Fruit fly (Drosophila melanogaster) whole organism, embryonic: ENCODE measurements around the gene sing.
A peak's percentile ranks its signal among the peaks of the same experiment; 100 is the strongest.

Experiments
- ATbp ChIP-seq: fragments of 200-800 bp; sonication (Bioruptor generic); optimal IDR thresholded peaks from 2 replicates; lab custom pipeline; 2017; ENCODE audit warnings: missing biosample characterization, mild to moderate bottlenecking, missing genetic modification characterization, missing genetic modification reagents
- Bgb ChIP-seq: fragments of 200-800 bp; sonication (Bioruptor generic); IDR thresholded peaks from 2 replicates; pipeline ENCODE4 v1.3.6; 2022; ENCODE audit warnings: missing biosample characterization, missing genetic modification characterization; ENCODE audit not compliant: partially characterized antibody
- CG10366 ChIP-seq: fragments of 200-800 bp; sonication (Bioruptor generic); IDR thresholded peaks from 2 replicates; pipeline ENCODE4 v1.3.6; 2022; ENCODE audit warnings: missing biosample characterization, missing genetic modification characterization
- CG10959 ChIP-seq: fragments of 200-800 bp; sonication (Bioruptor generic); IDR thresholded peaks from 2 replicates; pipeline ENCODE4 v1.3.6; 2022; ENCODE audit warnings: missing biosample characterization, missing genetic modification characterization
- CG11560 ChIP-seq: fragments of 200-800 bp; sonication (Bioruptor generic); IDR thresholded peaks from 3 replicates; pipeline ENCODE4 v1.3.6; 2022; ENCODE audit warnings: missing biosample characterization, missing genetic modification characterization
- CG12155 ChIP-seq: fragments of 200-800 bp; sonication (Bioruptor generic); optimal IDR thresholded peaks from 3 replicates; lab custom pipeline; 2016; ENCODE audit warnings: missing biosample characterization, missing genetic modification characterization
- CG13123 ChIP-seq: fragments of 200-800 bp; sonication (Bioruptor generic); optimal IDR thresholded peaks from 2 replicates; lab custom pipeline; 2016; ENCODE audit warnings: missing biosample characterization, missing genetic modification characterization
- CG18619 ChIP-seq: fragments of 200-800 bp; sonication (Bioruptor generic); optimal IDR thresholded peaks from 3 replicates; lab custom pipeline; 2017; ENCODE audit warnings: missing biosample characterization, mild to moderate bottlenecking, missing genetic modification characterization
- CG30403 ChIP-seq: fragments of 200-800 bp; sonication (Bioruptor generic); optimal IDR thresholded peaks from 3 replicates; lab custom pipeline; 2016; ENCODE audit warnings: missing biosample characterization, missing genetic modification characterization
- CG33213 ChIP-seq: fragments of 200-800 bp; sonication (Bioruptor generic); optimal IDR thresholded peaks from 3 replicates; lab custom pipeline; 2016; ENCODE audit warnings: missing biosample characterization, missing genetic modification characterization
- CG6765 ChIP-seq: fragments of 200-800 bp; sonication (Bioruptor generic); optimal IDR thresholded peaks from 3 replicates; lab custom pipeline; 2017; ENCODE audit warnings: missing biosample characterization, mild to moderate bottlenecking, missing genetic modification characterization
- CG6791 ChIP-seq: fragments of 200-800 bp; sonication (Bioruptor generic); IDR thresholded peaks from 3 replicates; pipeline ENCODE4 v1.3.6; 2022; ENCODE audit warnings: missing biosample characterization, missing genetic modification characterization; ENCODE audit not compliant: partially characterized antibody
- CG7963 ChIP-seq: fragments of 200-800 bp; sonication (Bioruptor generic); IDR thresholded peaks from 3 replicates; pipeline ENCODE4 v1.3.6; 2022; ENCODE audit warnings: missing biosample characterization, missing genetic modification characterization; ENCODE audit not compliant: partially characterized antibody
- CG8281 ChIP-seq: fragments of 200-800 bp; sonication (Bioruptor generic); optimal IDR thresholded peaks from 2 replicates; lab custom pipeline; 2018; ENCODE audit warnings: missing biosample characterization, mild to moderate bottlenecking, missing genetic modification characterization, moderate library complexity
- Camta ChIP-seq: fragments of 200-800 bp; sonication (Bioruptor generic); optimal IDR thresholded peaks from 2 replicates; lab custom pipeline; 2016; ENCODE audit warnings: missing biosample characterization, missing genetic modification characterization
- D19A ChIP-seq: fragments of 200-800 bp; optimal IDR thresholded peaks from 3 replicates; lab custom pipeline; 2019; ENCODE audit warnings: missing biosample characterization, mild to moderate bottlenecking, missing genetic modification characterization, moderate library complexity
- Dref ChIP-seq: fragments of 200-800 bp; sonication (Bioruptor generic); IDR thresholded peaks from 2 replicates; pipeline ENCODE4 v1.3.6; 2022; ENCODE audit warnings: missing biosample characterization, missing genetic modification characterization
- Drgx ChIP-seq: fragments of 200-800 bp; sonication (Bioruptor generic); IDR thresholded peaks from 2 replicates; pipeline ENCODE4 v1.3.6; 2022; ENCODE audit warnings: missing biosample characterization, missing genetic modification characterization
- E2f2 ChIP-seq: fragments of 200-800 bp; sonication (Bioruptor generic); IDR thresholded peaks from 2 replicates; pipeline ENCODE4 v1.3.6; 2022; ENCODE audit warnings: missing biosample characterization, missing genetic modification characterization
- Elba2 ChIP-seq: fragments of 200-800 bp; sonication (Bioruptor generic); optimal IDR thresholded peaks from 3 replicates; lab custom pipeline; 2016; ENCODE audit warnings: missing biosample characterization, missing genetic modification characterization
- Lpt ChIP-seq: fragments of >200 bp; optimal IDR thresholded peaks from 2 replicates; lab custom pipeline; 2018; ENCODE audit warnings: missing biosample characterization, missing genetic modification characterization
- MESR4 ChIP-seq: fragments of 200-800 bp; sonication (Bioruptor generic); optimal IDR thresholded peaks from 2 replicates; lab custom pipeline; 2018; ENCODE audit warnings: missing biosample characterization, mild to moderate bottlenecking, missing genetic modification characterization, moderate library complexity
- MTF-1 ChIP-seq: fragments of 200-800 bp; sonication (Bioruptor generic); optimal IDR thresholded peaks from 2 replicates; lab custom pipeline; 2018; ENCODE audit warnings: missing biosample characterization, mild to moderate bottlenecking, missing genetic modification characterization, borderline replicate concordance
- Optix ChIP-seq: fragments of 200-800 bp; sonication (Bioruptor generic); IDR thresholded peaks from 3 replicates; pipeline ENCODE4 v1.3.6; 2022; ENCODE audit warnings: missing biosample characterization, missing genetic modification characterization
- Scr ChIP-seq: fragments of 200-800 bp; sonication (Bioruptor generic); IDR thresholded peaks from 2 replicates; pipeline ENCODE4 v1.3.6; 2022; ENCODE audit warnings: missing biosample characterization, missing genetic modification characterization; ENCODE audit not compliant: partially characterized antibody
- Sin3A ChIP-seq: fragments of >200 bp; optimal IDR thresholded peaks from 2 replicates; lab custom pipeline; 2018
- TFAM ChIP-seq: fragments of 200-800 bp; sonication (Bioruptor generic); optimal IDR thresholded peaks from 2 replicates; lab custom pipeline; 2017; ENCODE audit warnings: missing biosample characterization, missing genetic modification characterization, inconsistent platforms
- abd-A ChIP-seq: fragments of 200-800 bp; sonication (Bioruptor generic); optimal IDR thresholded peaks from 3 replicates; lab custom pipeline; 2019; ENCODE audit warnings: missing biosample characterization, mild to moderate bottlenecking, missing genetic modification characterization, moderate library complexity
- dm ChIP-seq: fragments of 200-800 bp; sonication (Bioruptor generic); optimal IDR thresholded peaks from 3 replicates; lab custom pipeline; 2016; ENCODE audit warnings: missing biosample characterization, missing genetic modification characterization
- ewg ChIP-seq: fragments of 200-800 bp; sonication (Bioruptor generic); optimal IDR thresholded peaks from 3 replicates; lab custom pipeline; 2017; ENCODE audit warnings: mild to moderate bottlenecking, missing biosample characterization, missing genetic modification reagents, missing genetic modification characterization
- fd64A ChIP-seq: fragments of 200-800 bp; sonication (Bioruptor generic); optimal IDR thresholded peaks from 3 replicates; lab custom pipeline; 2018; ENCODE audit warnings: missing biosample characterization, mild to moderate bottlenecking, missing genetic modification characterization
- ftz-f1 ChIP-seq: fragments of 200-800 bp; sonication (Bioruptor generic); optimal IDR thresholded peaks from 2 replicates; lab custom pipeline; 2016; ENCODE audit warnings: missing biosample characterization, missing genetic modification characterization
- gsb ChIP-seq: fragments of 200-800 bp; sonication (Bioruptor generic); IDR thresholded peaks from 2 replicates; pipeline ENCODE4 v1.3.6; 2022; ENCODE audit warnings: missing biosample characterization, missing genetic modification characterization
- ham ChIP-seq: fragments of 200-800 bp; sonication (Bioruptor generic); IDR thresholded peaks from 2 replicates; pipeline ENCODE4 v1.3.6; 2022; ENCODE audit warnings: missing biosample characterization, missing genetic modification characterization
- hth ChIP-seq: fragments of >200 bp; optimal IDR thresholded peaks from 2 replicates; lab custom pipeline; 2017; ENCODE audit warnings: inconsistent platforms
- jumu ChIP-seq: fragments of 200-800 bp; sonication (Bioruptor generic); optimal IDR thresholded peaks from 3 replicates; lab custom pipeline; 2016; ENCODE audit warnings: missing biosample characterization, missing genetic modification characterization
- mirr ChIP-seq: fragments of 200-800 bp; sonication (Bioruptor generic); optimal IDR thresholded peaks from 3 replicates; lab custom pipeline; 2018; ENCODE audit warnings: missing biosample characterization, mild to moderate bottlenecking, missing genetic modification characterization
- nerfin-1 ChIP-seq: fragments of 200-800 bp; sonication (Bioruptor generic); optimal IDR thresholded peaks from 3 replicates; lab custom pipeline; 2019; ENCODE audit warnings: missing biosample characterization, mild to moderate bottlenecking, missing genetic modification characterization, moderate library complexity
- nom ChIP-seq: fragments of 200-800 bp; sonication (Bioruptor generic); optimal IDR thresholded peaks from 2 replicates; lab custom pipeline; 2017; ENCODE audit warnings: missing biosample characterization, missing genetic modification characterization, mild to moderate bottlenecking, moderate library complexity, missing genetic modification reagents
- oc ChIP-seq: fragments of 200-800 bp; sonication (Bioruptor generic); optimal IDR thresholded peaks from 2 replicates; lab custom pipeline; 2018; ENCODE audit warnings: missing biosample characterization, mild to moderate bottlenecking, missing genetic modification characterization, moderate library complexity
- org-1 ChIP-seq: fragments of 200-800 bp; sonication (Bioruptor generic); optimal IDR thresholded peaks from 2 replicates; lab custom pipeline; 2017; ENCODE audit warnings: missing biosample characterization, missing genetic modification characterization
- peb ChIP-seq: fragments of 200-800 bp; sonication (Bioruptor generic); IDR thresholded peaks from 2 replicates; pipeline ENCODE4 v1.3.6; 2022; ENCODE audit warnings: missing biosample characterization, missing genetic modification characterization
- pho ChIP-seq: fragments of 200-800 bp; sonication (Bioruptor generic); optimal IDR thresholded peaks from 2 replicates; lab custom pipeline; 2016; ENCODE audit warnings: missing biosample characterization, missing genetic modification characterization
- pnt ChIP-seq: fragments of 200-800 bp; sonication (Bioruptor generic); optimal IDR thresholded peaks from 3 replicates; lab custom pipeline; 2016; ENCODE audit warnings: missing biosample characterization, missing genetic modification characterization
- run ChIP-seq: fragments of 200-800 bp; sonication (Bioruptor generic); optimal IDR thresholded peaks from 3 replicates; lab custom pipeline; 2018; ENCODE audit warnings: missing biosample characterization, mild to moderate bottlenecking, missing genetic modification characterization
- seq ChIP-seq: fragments of 200-800 bp; sonication (Bioruptor generic); IDR thresholded peaks from 2 replicates; pipeline ENCODE4 v1.3.6; 2022; ENCODE audit warnings: missing biosample characterization, missing genetic modification characterization
- slou ChIP-seq: fragments of 200-800 bp; sonication (Bioruptor generic); optimal IDR thresholded peaks from 3 replicates; lab custom pipeline; 2016; ENCODE audit warnings: missing biosample characterization, missing genetic modification characterization
- stwl ChIP-seq: fragments of 200-800 bp; sonication (Bioruptor generic); optimal IDR thresholded peaks from 3 replicates; lab custom pipeline; 2018; ENCODE audit warnings: missing biosample characterization, mild to moderate bottlenecking, missing genetic modification characterization, moderate library complexity
- tup ChIP-seq: fragments of 200-800 bp; sonication (Bioruptor generic); optimal IDR thresholded peaks from 2 replicates; lab custom pipeline; 2016; ENCODE audit warnings: missing biosample characterization, mild to moderate bottlenecking, missing genetic modification characterization, moderate library complexity

sing gene

dm6 chrX:16637594-16638485 lies 41.3 kb upstream of the sing start, which contains the start of gene RpS19a (continued):
- TF ChIP-seq ftz-f1 (GFP tag; lab: Kevin White, UChicago): no peak
- peak; percentile 57; the same call in 1 of the 2 replicates for TF ChIP-seq ham
- no peak for TF ChIP-seq oc
- TF ChIP-seq hth (lab: Kevin White, UChicago): no peak
- TF ChIP-seq Drgx: no peak; the same call in none of the 2 replicates
- no peak for TF ChIP-seq pnt (GFP tag; lab: Kevin White, UChicago)
- peak; percentile 66 for TF ChIP-seq CG10959 (GFP tag; lab: Robert Waterston, UW)
- TF ChIP-seq CG6765 (GFP tag; lab: Kevin White, UChicago): peak; percentile 89
- TF ChIP-seq MESR4 (GFP tag; lab: Kevin White, UChicago): peak; percentile 98
- peak; percentile 66; the same call in 2 of the 3 replicates for TF ChIP-seq Optix (GFP tag; lab: Robert Waterston, UW)
- TF ChIP-seq Bgb (GFP tag; lab: Robert Waterston, UW): peak; percentile 12
- no peak for TF ChIP-seq Elba2 (GFP tag; lab: Kevin White, UChicago)
- peak; percentile 87 for TF ChIP-seq fd64A
- TF ChIP-seq CG30403 (GFP tag; lab: Kevin White, UChicago): peak; percentile 50
- TF ChIP-seq jumu (GFP tag; lab: Kevin White, UChicago): no peak
- TF ChIP-seq Dref: peak; percentile 75
- peak; percentile 41 for TF ChIP-seq Camta (GFP tag; lab: Kevin White, UChicago)
- no peak; the same call in 1 of the 3 replicates for TF ChIP-seq CG6791 (GFP tag; lab: Robert Waterston, UW)
- TF ChIP-seq ewg (GFP tag; lab: Kevin White, UChicago): peak; percentile 54
- no peak for TF ChIP-seq abd-A (tag; lab: Kevin White, UChicago)
- no peak for TF ChIP-seq TFAM (GFP tag; lab: Kevin White, UChicago)
- peak; percentile 95 for TF ChIP-seq MTF-1 (GFP tag; lab: Kevin White, UChicago)
- TF ChIP-seq stwl: peak; percentile 21
- 0 out of 2 replicates have a peak, but pooled peaks have one; percentile 48 for TF ChIP-seq gsb (GFP tag; lab: Robert Waterston, UW)
- peak; percentile 58 for TF ChIP-seq E2f2 (GFP tag; lab: Robert Waterston, UW)
- peak; percentile 39 for TF ChIP-seq slou (GFP tag; lab: Kevin White, UChicago)
- TF ChIP-seq peb (GFP tag; lab: Robert Waterston, UW): peak; percentile 23; the same call in 1 of the 2 replicates
- TF ChIP-seq D19A (tag; lab: Kevin White, UChicago): peak; percentile 48
- peak; percentile 49 for TF ChIP-seq Sin3A (lab: Kevin White, UChicago)
- peak; percentile 66; the same call in 1 of the 2 replicates for TF ChIP-seq Scr (GFP tag; lab: Robert Waterston, UW)
- TF ChIP-seq CG10366 (GFP tag; lab: Robert Waterston, UW): peak; percentile 70
- TF ChIP-seq pho (GFP tag; lab: Kevin White, UChicago): peak; percentile 9
- peak; percentile 39 for TF ChIP-seq CG8281 (tag; lab: Kevin White, UChicago)
- TF ChIP-seq nerfin-1 (tag; lab: Kevin White, UChicago): peak; percentile 76
- TF ChIP-seq seq: peak; percentile 53; the same call in 1 of the 2 replicates
- TF ChIP-seq CG12155 (GFP tag; lab: Kevin White, UChicago): peak; percentile 27
- TF ChIP-seq org-1 (GFP tag; lab: Kevin White, UChicago): peak; percentile 73
- peak; percentile 83 for TF ChIP-seq ATbp (GFP tag; lab: Kevin White, UChicago)
- TF ChIP-seq dm (GFP tag; lab: Kevin White, UChicago): peak; percentile 85
- TF ChIP-seq CG7963 (GFP tag; lab: Robert Waterston, UW): peak; percentile 29; the same call in 1 of the 3 replicates
- peak; percentile 31 for TF ChIP-seq run (tag; lab: Kevin White, UChicago)
- TF ChIP-seq CG11560 (tag; lab: Robert Waterston, UW): peak; percentile 96
- TF ChIP-seq CG18619 (GFP tag; lab: Kevin White, UChicago): peak; percentile 87
- peak; percentile 69 for TF ChIP-seq CG33213
- peak; percentile 91 for TF ChIP-seq CG13123
- no peak for TF ChIP-seq tup
- TF ChIP-seq nom (GFP tag; lab: Kevin White, UChicago): peak; percentile 91
- TF ChIP-seq mirr (GFP tag; lab: Kevin White, UChicago): peak; percentile 91
- no peak for TF ChIP-seq Lpt
